Fruit fly (Drosophila melanogaster) whole organism: ENCODE data around the gene CG14367.

ENCODE experiments used
- CG8478 ChIP-seq: fragments of >200 bp; optimal IDR thresholded peaks from 2 replicates; lab custom pipeline; 2018; ENCODE audit warnings: inconsistent platforms
- psq ChIP-seq: fragments of >200 bp; optimal IDR thresholded peaks from 2 replicates; lab custom pipeline; 2017

- TF ChIP-seq CG8478 (lab: Kevin White, UChicago): no peak
- TF ChIP-seq psq: no peak
These were observed 17.9 kb downstream of the CG14367 start, which contains the start of the genes primo-1 and primo-2 for dm6 chr3R:13711735-13712134.
